Worm (Caenorhabditis elegans) whole organism, L4 larva: Measurements from ENCODE around the gene C50E10.2.

Experiments used
- T26A8.4 ChIP-seq: fragments of 200-800 bp; sonication (Bioruptor generic); IDR thresholded peaks from 2 replicates; pipeline ENCODE4 v1.3.6; 2022; ENCODE audit warnings: missing genetic modification characterization, missing compliant biosample characterization
- Y48G9A.11 ChIP-seq: fragments of 200-800 bp; sonication (Bioruptor generic); IDR thresholded peaks from 2 replicates; pipeline ENCODE4 v1.3.6; 2022; ENCODE audit warnings: missing genetic modification reagents, missing genetic modification characterization, missing compliant biosample characterization
- aha-1 ChIP-seq: fragments of 150-350 bp; peaks from one replicate; lab custom pipeline; 2014; ENCODE audit warnings: missing biosample characterization, missing genetic modification characterization
- attf-4 ChIP-seq: sonication (generic microtip); optimal IDR thresholded peaks from 3 replicates; lab custom pipeline; 2017; ENCODE audit warnings: missing biosample characterization, missing genetic modification characterization
- ceh-20 ChIP-seq: fragments of 200-800 bp; sonication (Bioruptor generic); IDR thresholded peaks from 2 replicates; pipeline ENCODE4 v1.3.6; 2022; ENCODE audit warnings: missing genetic modification reagents, missing genetic modification characterization, missing compliant biosample characterization
- ceh-62 ChIP-seq: sonication (generic microtip); optimal IDR thresholded peaks from 2 replicates; lab custom pipeline; 2017; ENCODE audit warnings: missing biosample characterization, missing genetic modification characterization
- daf-16 ChIP-seq, 3 experiments: sonication (generic microtip); optimal IDR thresholded peaks; 2 replicates each; lab custom pipeline; 2016 to 2017; ENCODE audit warnings: missing genetic modification characterization in 3 of 3, missing genetic modification reagents in 3 of 3, mild to moderate bottlenecking in 2 of 3, missing compliant biosample characterization in 2 of 3, missing biosample characterization in 1 of 3, moderate library complexity in 1 of 3
- daf-19 ChIP-seq: fragments of 200-800 bp; sonication (Bioruptor generic); conservative IDR thresholded peaks from 2 replicates; pipeline ENCODE4 v1.3.6; 2022; ENCODE audit warnings: missing genetic modification characterization, missing compliant biosample characterization
- daf-8 ChIP-seq: fragments of 200-800 bp; sonication (Bioruptor generic); IDR thresholded peaks from 2 replicates; pipeline ENCODE4 v1.3.6; 2022; ENCODE audit warnings: missing genetic modification characterization, missing compliant biosample characterization
- dmd-8 ChIP-seq: fragments of 200-800 bp; sonication (Bioruptor generic); IDR thresholded peaks from 2 replicates; pipeline ENCODE4 v1.3.6; 2022; ENCODE audit warnings: missing genetic modification characterization, missing compliant biosample characterization
- dmd-9 ChIP-seq: fragments of 200-800 bp; sonication (Bioruptor generic); IDR thresholded peaks from 2 replicates; pipeline ENCODE4 v1.3.6; 2022; ENCODE audit warnings: missing genetic modification reagents, missing genetic modification characterization, missing compliant biosample characterization
- dve-1 ChIP-seq: sonication (generic microtip); optimal IDR thresholded peaks from 2 replicates; lab custom pipeline; 2017; ENCODE audit warnings: antibody characterized with exemption, mild to moderate bottlenecking, missing genetic modification characterization, missing compliant biosample characterization; ENCODE audit not compliant: insufficient read depth
- fos-1 ChIP-seq: fragments of 150-350 bp; optimal IDR thresholded peaks from 2 replicates; lab custom pipeline; 2014; ENCODE audit warnings: missing biosample characterization, missing genetic modification characterization
- hlh-30 ChIP-seq: sonication (generic microtip); optimal IDR thresholded peaks from 2 replicates; lab custom pipeline; 2017; ENCODE audit warnings: antibody characterized with exemption, mild to moderate bottlenecking, missing genetic modification characterization, missing compliant biosample characterization; ENCODE audit not compliant: insufficient read depth
- hmg-1.1 ChIP-seq: fragments of 200-800 bp; sonication (Bioruptor generic); IDR thresholded peaks from 2 replicates; pipeline ENCODE4 v1.3.6; 2022; ENCODE audit warnings: missing genetic modification reagents, missing genetic modification characterization, missing compliant biosample characterization
- lin-1 ChIP-seq: fragments of 200-800 bp; sonication (Bioruptor generic); IDR thresholded peaks from 2 replicates; pipeline ENCODE4 v1.3.6; 2022; ENCODE audit warnings: missing genetic modification reagents, missing genetic modification characterization, missing compliant biosample characterization
- lin-29 ChIP-seq: fragments of 200-800 bp; sonication (Bioruptor generic); IDR thresholded peaks from 2 replicates; pipeline ENCODE4 v1.3.6; 2022; ENCODE audit warnings: missing genetic modification reagents, missing genetic modification characterization, missing compliant biosample characterization
- lin-39 ChIP-seq: fragments of 150-350 bp; optimal IDR thresholded peaks from 2 replicates; lab custom pipeline; 2014; ENCODE audit warnings: missing biosample characterization, missing genetic modification reagents, missing genetic modification characterization
- madf-5 ChIP-seq, 2 experiments: fragments of 200-800 bp; sonication (Bioruptor generic); IDR thresholded peaks; 2 replicates each; pipeline ENCODE4 v1.3.6; 2022; ENCODE audit warnings: missing compliant biosample characterization in 2 of 2, missing genetic modification characterization in 2 of 2
- mxl-2 ChIP-seq: fragments of 200-800 bp; sonication (Bioruptor generic); conservative IDR thresholded peaks from 2 replicates; pipeline ENCODE4 v1.3.6; 2022; ENCODE audit warnings: missing genetic modification reagents, missing genetic modification characterization, missing compliant biosample characterization
- mxl-3 ChIP-seq: fragments of 200-800 bp; sonication (Bioruptor generic); optimal IDR thresholded peaks from 2 replicates; lab custom pipeline; 2018; ENCODE audit warnings: mild to moderate bottlenecking, missing genetic modification characterization, missing compliant biosample characterization
- nhr-41 ChIP-seq: fragments of 200-800 bp; sonication (Bioruptor generic); IDR thresholded peaks from 2 replicates; pipeline ENCODE4 v1.3.6; 2022; ENCODE audit warnings: missing genetic modification reagents, missing genetic modification characterization, missing compliant biosample characterization
- nhr-6 ChIP-seq: fragments of 150-350 bp; optimal IDR thresholded peaks from 2 replicates; lab custom pipeline; 2014; ENCODE audit warnings: missing biosample characterization, missing genetic modification characterization
- php-3 ChIP-seq: fragments of 200-800 bp; sonication (Bioruptor generic); IDR thresholded peaks from 2 replicates; pipeline ENCODE4 v1.3.6; 2022; ENCODE audit warnings: missing genetic modification reagents, missing genetic modification characterization, missing compliant biosample characterization
- sdz-12 ChIP-seq: fragments of 200-800 bp; sonication (Bioruptor generic); optimal IDR thresholded peaks from 2 replicates; lab custom pipeline; 2018; ENCODE audit warnings: mild to moderate bottlenecking, missing genetic modification characterization, missing compliant biosample characterization
- set-16 ChIP-seq: fragments of 200-800 bp; sonication (Bioruptor generic); IDR thresholded peaks from 2 replicates; pipeline ENCODE4 v1.3.6; 2022; ENCODE audit warnings: missing genetic modification reagents, missing genetic modification characterization, missing compliant biosample characterization
- spr-1 ChIP-seq: sonication (generic microtip); optimal IDR thresholded peaks from 2 replicates; lab custom pipeline; 2016; ENCODE audit warnings: mild to moderate bottlenecking, missing genetic modification characterization, missing compliant biosample characterization
- unc-130 ChIP-seq: sonication (generic microtip); optimal IDR thresholded peaks from 2 replicates; lab custom pipeline; 2016; ENCODE audit warnings: missing genetic modification reagents, missing genetic modification characterization, missing compliant biosample characterization
- unc-62 ChIP-seq, 3 experiments: fragments of 150-350 bp in 1 of 3; sonication (generic microtip); optimal IDR thresholded peaks in 2 of 3; peaks in 1 of 3; 1 replicate in 1 of 3; 2 replicates in 2 of 3; lab custom pipeline; 2014 to 2017; ENCODE audit warnings: missing biosample characterization in 3 of 3, missing genetic modification characterization in 3 of 3, missing genetic modification reagents in 3 of 3, missing genotype in 1 of 3
- zfp-3 ChIP-seq: fragments of 200-800 bp; sonication (Bioruptor generic); conservative IDR thresholded peaks from 2 replicates; pipeline ENCODE4 v1.3.6; 2022; ENCODE audit warnings: missing genetic modification reagents, missing genetic modification characterization, missing compliant biosample characterization
- zip-11 ChIP-seq: fragments of 200-800 bp; sonication (Bioruptor generic); IDR thresholded peaks from 2 replicates; pipeline ENCODE4 v1.3.6; 2022; ENCODE audit warnings: missing genetic modification characterization, missing compliant biosample characterization

The C50E10.2 gene

DNA sequence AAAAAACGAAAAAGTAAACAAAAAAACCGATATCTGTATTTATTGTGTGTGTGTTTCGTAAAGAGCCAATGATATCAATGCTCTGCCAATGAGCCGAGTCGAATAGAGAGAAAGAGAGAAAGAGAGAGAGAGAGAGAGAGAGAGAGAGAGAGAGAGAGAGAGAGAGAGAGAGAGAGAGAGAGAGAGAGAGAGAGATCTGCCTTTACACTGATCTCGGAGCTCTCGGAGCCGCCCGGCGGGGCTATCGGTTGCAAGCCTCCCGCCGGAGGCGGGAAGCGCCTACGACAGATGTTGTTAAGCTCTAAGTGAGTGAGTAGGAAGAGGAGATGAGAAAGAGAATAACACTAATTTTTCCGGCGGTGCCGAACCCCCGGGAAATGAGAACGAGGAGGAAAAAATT is 40.7 kb downstream of the C50E10.2 start (continued):
- TF ChIP-seq unc-130 (no peak), lin-29 (no peak), dmd-8 (no peak), daf-8 (GFP tag; lab: Robert Waterston, UW) (no peak), T26A8.4 (GFP tag; lab: Robert Waterston, UW) (no peak), dmd-9 (GFP tag; lab: Robert Waterston, UW) (no peak), php-3 (GFP tag; lab: Robert Waterston, UW) (no peak), lin-1 (GFP tag; lab: Robert Waterston, UW) (0 out of 2 replicates have a peak, but pooled peaks have one; percentile 24), lin-39 (tag; lab: Kevin White, UChicago) (no peak), hlh-30 (tag; lab: Kevin White, UChicago) (no peak)

ce11 chrII:12266797-12267196 is 42.7 kb downstream of the C50E10.2 start:
- TF ChIP-seq zip-11 (GFP tag; lab: Robert Waterston, UW), result no peak
- TF ChIP-seq hlh-30 (tag; lab: Kevin White, UChicago), result peak; percentile 8
- peak; percentile 30 for TF ChIP-seq dve-1 (tag; lab: Kevin White, UChicago)

- TF ChIP-seq ceh-62 (tag; lab: Kevin White, UChicago), result no peak
- TF ChIP-seq daf-16 (GFP tag; optimal IDR thresholded peaks at IDR 0.05; lab: Kevin White, UChicago), result no peak
- no peak for TF ChIP-seq daf-16 (tag; optimal IDR thresholded peaks at IDR 0.05; lab: Kevin White, UChicago)
- TF ChIP-seq Y48G9A.11, result no peak
- TF ChIP-seq dmd-9 (GFP tag; lab: Robert Waterston, UW), result no peak
- TF ChIP-seq unc-130, result no peak
- no peak for TF ChIP-seq mxl-3 (GFP tag; lab: Kevin White, UChicago)
- TF ChIP-seq mxl-2, result no peak
- no peak for TF ChIP-seq zfp-3 (GFP tag; lab: Robert Waterston, UW)
- no peak for TF ChIP-seq nhr-6 (tag; lab: Kevin White, UChicago)
- no peak for TF ChIP-seq daf-19 (GFP tag; lab: Robert Waterston, UW)
- no peak for TF ChIP-seq spr-1 (tag; lab: Kevin White, UChicago)
- TF ChIP-seq fos-1 (tag; lab: Kevin White, UChicago), result no peak
- no peak for TF ChIP-seq sdz-12
- TF ChIP-seq attf-4 (tag; lab: Kevin White, UChicago), result no peak
These were observed 43.4 kb downstream of the C50E10.2 start, which contains the start of gene tric-1B.1 for ce11 chrII:12266145-12266544. TSS of gene tric-1B.1 (minus strand) at chrII:12266245.

DNA sequence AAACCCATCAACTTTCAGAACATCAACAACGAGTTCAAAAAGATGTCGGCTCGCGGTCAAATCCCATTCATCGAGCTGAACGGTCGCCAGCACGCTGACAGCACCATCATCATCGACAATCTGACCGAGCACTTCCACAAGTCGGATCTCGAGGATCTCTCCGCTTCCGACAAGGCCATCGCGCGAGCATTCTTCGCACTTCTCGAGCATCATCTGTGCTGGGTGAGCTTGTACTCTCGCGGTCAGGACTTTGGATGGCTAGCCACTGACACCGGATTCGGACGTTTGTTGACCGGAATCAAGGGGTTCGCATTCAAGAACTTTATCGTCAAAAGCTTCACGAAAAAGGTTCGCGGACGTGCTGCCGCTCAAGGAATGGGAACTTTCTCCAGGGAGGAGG is 44.7 kb downstream of the C50E10.2 start:
- no peak for TF ChIP-seq nhr-41 (GFP tag; lab: Robert Waterston, UW)
- peak; percentile 19 for TF ChIP-seq aha-1 (tag; lab: Kevin White, UChicago)
- TF ChIP-seq madf-5 (GFP tag; IDR thresholded peaks at IDR 0.05; lab: Robert Waterston, UW), result 0 out of 4 replicates have a peak, but pooled peaks of 1 of the 2 experiments have one; percentile 38
- TF ChIP-seq set-16 (GFP tag; lab: Robert Waterston, UW), result peak; percentile 68; the same call in 1 of the 2 replicates

ce11 chrII:12263971-12264554 is 45.5 kb downstream of the C50E10.2 start, which contains the start of gene faxc-1:
TSS of gene faxc-1 (plus strand) at chrII:12264192.
- TF ChIP-seq hmg-1.1 (GFP tag; lab: Robert Waterston, UW), result no peak
- peak; percentile 85 for TF ChIP-seq aha-1 (tag; lab: Kevin White, UChicago)
- TF ChIP-seq ceh-20, result 0 out of 2 replicates have a peak, but pooled peaks have one; percentile 29
- TF ChIP-seq attf-4 (tag; lab: Kevin White, UChicago), result no peak
- peak in 1 of 2 experiments; percentile 91 for TF ChIP-seq unc-62 (GFP tag; optimal IDR thresholded peaks at IDR 0.05 in 1 of 2; lab: Kevin White, UChicago)
- no peak for TF ChIP-seq unc-62 (tag; optimal IDR thresholded peaks at IDR 0.05; lab: Kevin White, UChicago)
